ENCODE assay signal across 4 fruit fly cellular contexts in genomic region chr3R:5089514-5090259, dm6.
TF ChIP-seq lines count a peak whose summit lies in the region.

No protein-coding gene starts in this region.

- TF ChIP-seq CTCF in whole organism, embryonic (GFP tag; optimal IDR thresholded peaks at IDR 0.05; lab: Kevin White, UChicago), result no peak

TF ChIP-seq in whole organism, embryonic, 481 proteins besides CTCF, POLR2A, EP300 and RAD21 (continues in another document):
- TF ChIP-seq lbe (GFP tag; optimal IDR thresholded peaks at IDR 0.05; lab: Kevin White, UChicago), result peak; percentile 23
- TF ChIP-seq D19A (tag; optimal IDR thresholded peaks at IDR 0.05; lab: Kevin White, UChicago), result peak; percentile 0
- TF ChIP-seq CG14710 (tag; optimal IDR thresholded peaks at IDR 0.05; lab: Kevin White, UChicago), result peak; percentile 20
- peak; percentile 2 for TF ChIP-seq corto (GFP tag; optimal IDR thresholded peaks at IDR 0.05; lab: Kevin White, UChicago)
- no peak for TF ChIP-seq tna (GFP tag; IDR thresholded peaks at IDR 0.05; lab: Robert Waterston, UW; ENCODE audit: partially characterized antibody)
- peak; percentile 13 for TF ChIP-seq CG10274 (GFP tag; optimal IDR thresholded peaks at IDR 0.05; lab: Kevin White, UChicago)
- TF ChIP-seq CG7372 (GFP tag; IDR thresholded peaks at IDR 0.05; lab: Robert Waterston, UW), result no peak
- no peak for TF ChIP-seq Lim3 (GFP tag; IDR thresholded peaks at IDR 0.05; lab: Robert Waterston, UW)
- no peak for TF ChIP-seq CG12299 (tag; optimal IDR thresholded peaks at IDR 0.05; lab: Kevin White, UChicago)
- TF ChIP-seq CG11247 (GFP tag; IDR thresholded peaks at IDR 0.05; lab: Robert Waterston, UW), result no peak
- TF ChIP-seq CG10321 (GFP tag; IDR thresholded peaks at IDR 0.05; lab: Robert Waterston, UW), result no peak
- no peak for TF ChIP-seq schlank (tag; optimal IDR thresholded peaks at IDR 0.05; lab: Kevin White, UChicago)
- no peak for TF ChIP-seq Hr39 (optimal IDR thresholded peaks at IDR 0.05; lab: Kevin White, UChicago)
- TF ChIP-seq Blimp-1 (GFP tag; optimal IDR thresholded peaks at IDR 0.05; lab: Kevin White, UChicago), result peak; percentile 94
- peak; percentile 3 for TF ChIP-seq nom (GFP tag; optimal IDR thresholded peaks at IDR 0.05; lab: Kevin White, UChicago)
- peak; percentile 25 for TF ChIP-seq kni (GFP tag; optimal IDR thresholded peaks at IDR 0.05; lab: Kevin White, UChicago)
- TF ChIP-seq gsb-n (tag; optimal IDR thresholded peaks at IDR 0.05; lab: Kevin White, UChicago), result peak; percentile 33
- no peak for TF ChIP-seq CG12155 (GFP tag; optimal IDR thresholded peaks at IDR 0.05; lab: Kevin White, UChicago)
- TF ChIP-seq CG33213 (GFP tag; optimal IDR thresholded peaks at IDR 0.05; lab: Kevin White, UChicago), result no peak
- TF ChIP-seq dan (GFP tag; IDR thresholded peaks at IDR 0.05; lab: Robert Waterston, UW), result no peak
- no peak for TF ChIP-seq Jarid2 (GFP tag; optimal IDR thresholded peaks at IDR 0.05; lab: Kevin White, UChicago)
- TF ChIP-seq MTF-1 (GFP tag; optimal IDR thresholded peaks at IDR 0.05; lab: Kevin White, UChicago; ENCODE audit: borderline replicate concordance), result no peak
- TF ChIP-seq dysf (GFP tag; IDR thresholded peaks at IDR 0.05; lab: Robert Waterston, UW), result no peak

TF ChIP-seq in whole organism, prepupa, 60 proteins besides CTCF, POLR2A, EP300 and RAD21 (continues in another document):
- TF ChIP-seq Eip78C (GFP tag; lab: Kevin White, UChicago) (peak; percentile 93), cyc (GFP tag; optimal IDR thresholded peaks at IDR 0.05; lab: Kevin White, UChicago) (peak; percentile 16), Sox102F (GFP tag; optimal IDR thresholded peaks at IDR 0.05; lab: Kevin White, UChicago) (peak; percentile 52), Met (GFP tag; optimal IDR thresholded peaks at IDR 0.05; lab: Kevin White, UChicago) (peak; percentile 52), Hr38 (GFP tag; optimal IDR thresholded peaks at IDR 0.05; lab: Kevin White, UChicago) (no peak), CG8319 (GFP tag; optimal IDR thresholded peaks at IDR 0.05; lab: Kevin White, UChicago) (peak; percentile 45), CG6276 (GFP tag; optimal IDR thresholded peaks at IDR 0.05; lab: Kevin White, UChicago) (peak; percentile 51), Gug (GFP tag; IDR thresholded peaks at IDR 0.05; lab: Robert Waterston, UW) (no peak), CG10669 (GFP tag; optimal IDR thresholded peaks at IDR 0.05; lab: Kevin White, UChicago) (peak; percentile 88), svp (GFP tag; lab: Kevin White, UChicago) (peak; percentile 80), esn (GFP tag; optimal IDR thresholded peaks at IDR 0.05; lab: Kevin White, UChicago) (peak; percentile 63), CG16779 (tag; optimal IDR thresholded peaks at IDR 0.05; lab: Kevin White, UChicago) (peak; percentile 30), CG4318 (GFP tag; optimal IDR thresholded peaks at IDR 0.05; lab: Kevin White, UChicago) (peak; percentile 55), fd85E (GFP tag; optimal IDR thresholded peaks at IDR 0.05; lab: Kevin White, UChicago) (no peak), CG32006 (GFP tag; optimal IDR thresholded peaks at IDR 0.05; lab: Kevin White, UChicago) (peak; percentile 82), CG7368 (GFP tag; optimal IDR thresholded peaks at IDR 0.05; lab: Kevin White, UChicago) (peak; percentile 32), Smox (GFP tag; optimal IDR thresholded peaks at IDR 0.05; lab: Kevin White, UChicago) (peak; percentile 52), ss (GFP tag; optimal IDR thresholded peaks at IDR 0.05; lab: Kevin White, UChicago) (peak; percentile 73 to 74), lz (GFP tag; optimal IDR thresholded peaks at IDR 0.05; lab: Kevin White, UChicago) (peak; percentile 42), Eip93F (GFP tag; optimal IDR thresholded peaks at IDR 0.05; lab: Kevin White, UChicago) (no peak), CG9139 (GFP tag; optimal IDR thresholded peaks at IDR 0.05; lab: Kevin White, UChicago) (peak; percentile 61), net (GFP tag; optimal IDR thresholded peaks at IDR 0.05; lab: Kevin White, UChicago) (peak; percentile 62), CG1621 (tag; optimal IDR thresholded peaks at IDR 0.05; lab: Kevin White, UChicago) (peak; percentile 5), CG11294 (GFP tag; IDR thresholded peaks at IDR 0.05; lab: Robert Waterston, UW) (no peak)

TF ChIP-seq in whole organism, pupa, 21 proteins besides CTCF, POLR2A, EP300 and RAD21:
- TF ChIP-seq CG15710 (tag; optimal IDR thresholded peaks at IDR 0.05; lab: Kevin White, UChicago) (peak; percentile 90), CG14655 (GFP tag; optimal IDR thresholded peaks at IDR 0.05; lab: Kevin White, UChicago) (peak; percentile 93), CG8301 (tag; optimal IDR thresholded peaks at IDR 0.05; lab: Kevin White, UChicago) (peak; percentile 86), fd96Ca (GFP tag; IDR thresholded peaks at IDR 0.05; lab: Robert Waterston, UW) (peak; percentile 67; the same call in 2 of the 3 replicates), CG8159 (tag; optimal IDR thresholded peaks at IDR 0.05; lab: Kevin White, UChicago) (peak; percentile 91), CG10348 (GFP tag; IDR thresholded peaks at IDR 0.05; lab: Robert Waterston, UW) (no peak), CG4496 (GFP tag; IDR thresholded peaks at IDR 0.05; lab: Robert Waterston, UW) (no peak), Snoo (tag; optimal IDR thresholded peaks at IDR 0.05; lab: Kevin White, UChicago) (peak; percentile 40), CG13204 (GFP tag; optimal IDR thresholded peaks at IDR 0.05; lab: Kevin White, UChicago) (no peak), D1 (tag; optimal IDR thresholded peaks at IDR 0.05; lab: Kevin White, UChicago) (peak; percentile 71), CG34367 (tag; optimal IDR thresholded peaks at IDR 0.05; lab: Kevin White, UChicago) (peak; percentile 83), Pif1B (GFP tag; optimal IDR thresholded peaks at IDR 0.05; lab: Kevin White, UChicago) (peak; percentile 76), EcR (GFP tag; optimal IDR thresholded peaks at IDR 0.05; lab: Kevin White, UChicago) (peak; percentile 66), Ets98B (GFP tag; IDR thresholded peaks at IDR 0.05; lab: Robert Waterston, UW) (no peak; the same call in 1 of the 2 replicates), CG17806 (tag; optimal IDR thresholded peaks at IDR 0.05; lab: Kevin White, UChicago) (peak; percentile 85), CG9948 (tag; optimal IDR thresholded peaks at IDR 0.05; lab: Kevin White, UChicago) (peak; percentile 92), gl (tag; optimal IDR thresholded peaks at IDR 0.05; lab: Kevin White, UChicago) (peak; percentile 46), Pif1A (GFP tag; optimal IDR thresholded peaks at IDR 0.05; lab: Kevin White, UChicago) (peak; percentile 69)
TF ChIP-seq in whole organism, pupa: peak in this region for 14.

TF ChIP-seq in whole organism, wandering third instar larva, 38 proteins besides CTCF, POLR2A, EP300 and RAD21:
- TF ChIP-seq Dif (GFP tag; optimal IDR thresholded peaks at IDR 0.05; lab: Kevin White, UChicago; ENCODE audit: partially characterized antibody) (peak; percentile 32), OdsH (GFP tag; optimal IDR thresholded peaks at IDR 0.05; lab: Kevin White, UChicago) (peak; percentile 50), h (GFP tag; optimal IDR thresholded peaks at IDR 0.05; lab: Kevin White, UChicago) (peak; percentile 55), Abd-B (GFP tag; optimal IDR thresholded peaks at IDR 0.05; lab: Kevin White, UChicago) (no peak), psq (GFP tag; optimal IDR thresholded peaks at IDR 0.05; lab: Kevin White, UChicago) (peak; percentile 52), fru (GFP tag; optimal IDR thresholded peaks at IDR 0.05; lab: Kevin White, UChicago) (peak; percentile 65), dmrt93B (GFP tag; optimal IDR thresholded peaks at IDR 0.05; lab: Kevin White, UChicago) (peak; percentile 50), Hr78 (GFP tag; optimal IDR thresholded peaks at IDR 0.05; lab: Kevin White, UChicago) (no peak), woc (GFP tag; optimal IDR thresholded peaks at IDR 0.05; lab: Kevin White, UChicago) (peak; percentile 51), HLH106 (tag; optimal IDR thresholded peaks at IDR 0.05; lab: Kevin White, UChicago) (peak; percentile 31), sage (GFP tag; optimal IDR thresholded peaks at IDR 0.05; lab: Kevin White, UChicago) (peak; percentile 29), br (GFP tag; optimal IDR thresholded peaks at IDR 0.05; lab: Kevin White, UChicago) (peak; percentile 24), Rel (GFP tag; optimal IDR thresholded peaks at IDR 0.05; lab: Kevin White, UChicago) (no peak), Rel (tag; optimal IDR thresholded peaks at IDR 0.05; lab: Kevin White, UChicago) (no peak), rgr (GFP tag; optimal IDR thresholded peaks at IDR 0.05; lab: Kevin White, UChicago) (peak; percentile 49), ey (GFP tag; optimal IDR thresholded peaks at IDR 0.05; lab: Kevin White, UChicago) (peak; percentile 44), Sp1 (GFP tag; optimal IDR thresholded peaks at IDR 0.05; lab: Kevin White, UChicago) (peak; percentile 27), CG32264 (GFP tag; optimal IDR thresholded peaks at IDR 0.05; lab: Kevin White, UChicago) (no peak), foxo (GFP tag; optimal IDR thresholded peaks at IDR 0.05; lab: Kevin White, UChicago) (peak in 1 of 2 experiments; percentile 61), brk (GFP tag; optimal IDR thresholded peaks at IDR 0.05; lab: Kevin White, UChicago) (peak; percentile 56), Vsx2 (GFP tag; optimal IDR thresholded peaks at IDR 0.05; lab: Kevin White, UChicago; ENCODE audit: partially characterized antibody) (peak; percentile 33)

Comparison
In these comparisons a context has a peak if more than half of its experiments do, and no peak if none do; other contexts are left out.
1. Of the 7 proteins assayed by ChIP-seq in both whole organism, embryonic and whole organism, prepupa: peak only in whole organism, embryonic: none; only in whole organism, prepupa: CG16779, Hr39, Lpt and Sox102F; in both: Blimp-1; in neither: 2.